Fruit fly (Drosophila melanogaster) whole organism, embryonic: ENCODE results near the gene CG15764.

ENCODE experiments used
- Bteb2 ChIP-seq: fragments of 200-800 bp; sonication (Bioruptor generic); optimal IDR thresholded peaks from 2 replicates; lab custom pipeline; 2016; ENCODE audit warnings: missing biosample characterization, missing genetic modification characterization
- CG10543 ChIP-seq: fragments of 200-800 bp; sonication (Bioruptor generic); optimal IDR thresholded peaks from 3 replicates; lab custom pipeline; 2017; ENCODE audit warnings: missing biosample characterization, mild to moderate bottlenecking, missing genetic modification characterization, moderate library complexity
- CG10654 ChIP-seq: fragments of 200-800 bp; sonication (Bioruptor generic); optimal IDR thresholded peaks from 2 replicates; lab custom pipeline; 2016; ENCODE audit warnings: missing biosample characterization, missing genetic modification characterization
- CG14667 ChIP-seq: fragments of 200-800 bp; sonication (Bioruptor generic); IDR thresholded peaks from 2 replicates; pipeline ENCODE4 v1.3.6; 2022; ENCODE audit warnings: missing biosample characterization, missing genetic modification characterization
- CG14710 ChIP-seq: fragments of 200-800 bp; sonication (Bioruptor generic); optimal IDR thresholded peaks from 3 replicates; lab custom pipeline; 2019; ENCODE audit warnings: missing biosample characterization, mild to moderate bottlenecking, missing genetic modification characterization, moderate library complexity
- CG1529 ChIP-seq: fragments of 200-800 bp; sonication (Bioruptor generic); optimal IDR thresholded peaks from 3 replicates; lab custom pipeline; 2018; ENCODE audit warnings: missing biosample characterization, missing genetic modification characterization
- CG16813 ChIP-seq: fragments of 200-800 bp; sonication (Bioruptor generic); IDR thresholded peaks from 3 replicates; pipeline ENCODE4 v1.3.6; 2022; ENCODE audit warnings: missing biosample characterization, missing genetic modification characterization; ENCODE audit not compliant: partially characterized antibody
- CG2120 ChIP-seq: fragments of 200-800 bp; sonication (Bioruptor generic); optimal IDR thresholded peaks from 3 replicates; lab custom pipeline; 2016; ENCODE audit warnings: missing biosample characterization, missing genetic modification characterization
- CG2129 ChIP-seq: fragments of 200-800 bp; sonication (Bioruptor generic); IDR thresholded peaks from 2 replicates; pipeline ENCODE4 v1.3.6; 2022; ENCODE audit warnings: missing biosample characterization, missing genetic modification characterization; ENCODE audit not compliant: partially characterized antibody
- CG2712 ChIP-seq: fragments of 200-800 bp; optimal IDR thresholded peaks from 3 replicates; lab custom pipeline; 2019; ENCODE audit warnings: missing biosample characterization, mild to moderate bottlenecking, missing genetic modification characterization, moderate library complexity
- CG30020 ChIP-seq: fragments of 200-800 bp; optimal IDR thresholded peaks from 2 replicates; lab custom pipeline; 2019; ENCODE audit warnings: missing biosample characterization, mild to moderate bottlenecking, missing genetic modification characterization, moderate library complexity
- CG30403 ChIP-seq: fragments of 200-800 bp; sonication (Bioruptor generic); optimal IDR thresholded peaks from 3 replicates; lab custom pipeline; 2016; ENCODE audit warnings: missing biosample characterization, missing genetic modification characterization
- CG32767 ChIP-seq: fragments of 200-800 bp; sonication (Bioruptor generic); IDR thresholded peaks from 2 replicates; pipeline ENCODE4 v1.3.6; 2022; ENCODE audit warnings: missing biosample characterization, missing genetic modification characterization
- Chrac-16 ChIP-seq: fragments of 200-800 bp; sonication (Bioruptor generic); optimal IDR thresholded peaks from 3 replicates; lab custom pipeline; 2016; ENCODE audit warnings: missing biosample characterization, missing genetic modification characterization
- Dbx ChIP-seq: fragments of 200-800 bp; sonication (Bioruptor generic); IDR thresholded peaks from 3 replicates; pipeline ENCODE4 v1.3.6; 2022; ENCODE audit warnings: missing biosample characterization, missing genetic modification characterization
- E2f1 ChIP-seq: fragments of 200-800 bp; sonication (Bioruptor generic); IDR thresholded peaks from 2 replicates; pipeline ENCODE4 v1.3.6; 2022; ENCODE audit warnings: missing biosample characterization, missing genetic modification characterization
- Eip74EF ChIP-seq, 2 experiments: fragments of 200-800 bp in 1 of 2; fragments of >200 bp in 1 of 2; sonication (Bioruptor generic) in 1 of 2; optimal IDR thresholded peaks; 2 replicates each; lab custom pipeline; 2017 to 2019; ENCODE audit warnings: missing biosample characterization in 2 of 2, missing genetic modification characterization in 2 of 2, mild to moderate bottlenecking in 1 of 2, moderate library complexity in 1 of 2
- HmgZ ChIP-seq: fragments of 200-800 bp; sonication (Bioruptor generic); optimal IDR thresholded peaks from 2 replicates; lab custom pipeline; 2018; ENCODE audit warnings: missing biosample characterization, mild to moderate bottlenecking, missing genetic modification characterization
- MESR4 ChIP-seq: fragments of 200-800 bp; sonication (Bioruptor generic); optimal IDR thresholded peaks from 2 replicates; lab custom pipeline; 2018; ENCODE audit warnings: missing biosample characterization, mild to moderate bottlenecking, missing genetic modification characterization, moderate library complexity
- MTF-1 ChIP-seq: fragments of 200-800 bp; sonication (Bioruptor generic); optimal IDR thresholded peaks from 2 replicates; lab custom pipeline; 2018; ENCODE audit warnings: missing biosample characterization, mild to moderate bottlenecking, missing genetic modification characterization, borderline replicate concordance
- Med ChIP-seq: fragments of 200-800 bp; sonication (Bioruptor generic); peaks from one replicate; lab custom pipeline; 2016; ENCODE audit warnings: missing biosample characterization, missing genetic modification characterization, mild to moderate bottlenecking, inconsistent platforms, moderate library complexity
- Ptx1 ChIP-seq: fragments of 200-800 bp; sonication (Bioruptor generic); IDR thresholded peaks from 2 replicates; pipeline ENCODE4 v1.3.6; 2022; ENCODE audit warnings: missing biosample characterization, missing genetic modification characterization
- Rfx ChIP-seq: fragments of 200-800 bp; sonication (Bioruptor generic); IDR thresholded peaks from 2 replicates; pipeline ENCODE4 v1.3.6; 2022; ENCODE audit warnings: missing biosample characterization, missing genetic modification characterization
- Side ChIP-seq: fragments of 200-800 bp; sonication (Bioruptor generic); optimal IDR thresholded peaks from 2 replicates; lab custom pipeline; 2016; ENCODE audit warnings: missing biosample characterization, missing genetic modification characterization
- YL-1 ChIP-seq: fragments of 200-800 bp; sonication (Bioruptor generic); optimal IDR thresholded peaks from 3 replicates; lab custom pipeline; 2017; ENCODE audit warnings: missing biosample characterization, mild to moderate bottlenecking, missing genetic modification characterization
- aop ChIP-seq: fragments of 200-800 bp; sonication (Bioruptor generic); IDR thresholded peaks from 2 replicates; pipeline ENCODE4 v1.3.6; 2022; ENCODE audit warnings: missing biosample characterization, missing genetic modification characterization
- da ChIP-seq: fragments of 200-800 bp; sonication (Bioruptor generic); optimal IDR thresholded peaks from 2 replicates; lab custom pipeline; 2016; ENCODE audit warnings: missing biosample characterization, missing genetic modification characterization
- dan ChIP-seq: fragments of 200-800 bp; sonication (Bioruptor generic); IDR thresholded peaks from 2 replicates; pipeline ENCODE4 v1.3.6; 2022; ENCODE audit warnings: missing biosample characterization, missing genetic modification characterization
- dm ChIP-seq: fragments of 200-800 bp; sonication (Bioruptor generic); optimal IDR thresholded peaks from 3 replicates; lab custom pipeline; 2016; ENCODE audit warnings: missing biosample characterization, missing genetic modification characterization
- gem ChIP-seq: fragments of 200-800 bp; sonication (Bioruptor generic); optimal IDR thresholded peaks from 2 replicates; lab custom pipeline; 2019; ENCODE audit warnings: missing biosample characterization, mild to moderate bottlenecking, missing genetic modification characterization, moderate library complexity
- hb ChIP-seq: fragments of 200-800 bp; sonication (Bioruptor generic); IDR thresholded peaks from 3 replicates; pipeline ENCODE4 v1.3.6; 2022; ENCODE audit warnings: missing biosample characterization, missing genetic modification characterization; ENCODE audit not compliant: partially characterized antibody
- mirr ChIP-seq: fragments of 200-800 bp; sonication (Bioruptor generic); optimal IDR thresholded peaks from 3 replicates; lab custom pipeline; 2018; ENCODE audit warnings: missing biosample characterization, mild to moderate bottlenecking, missing genetic modification characterization
- pum ChIP-seq: fragments of 200-800 bp; sonication (Bioruptor generic); optimal IDR thresholded peaks from 2 replicates; lab custom pipeline; 2016; ENCODE audit warnings: missing biosample characterization, missing genetic modification characterization
- sens-2 ChIP-seq: fragments of 200-800 bp; sonication (Bioruptor generic); IDR thresholded peaks from 2 replicates; pipeline ENCODE4 v1.3.6; 2022; ENCODE audit warnings: missing biosample characterization, missing genetic modification characterization
- slbo ChIP-seq: fragments of 200-800 bp; sonication (Bioruptor generic); IDR thresholded peaks from 2 replicates; pipeline ENCODE4 v1.3.6; 2022; ENCODE audit warnings: missing biosample characterization, missing genetic modification characterization
- sna ChIP-seq: fragments of 200-800 bp; sonication (Bioruptor generic); IDR thresholded peaks from 2 replicates; pipeline ENCODE4 v1.3.6; 2022; ENCODE audit warnings: missing biosample characterization, missing genetic modification characterization; ENCODE audit not compliant: partially characterized antibody
- stwl ChIP-seq: fragments of 200-800 bp; sonication (Bioruptor generic); optimal IDR thresholded peaks from 3 replicates; lab custom pipeline; 2018; ENCODE audit warnings: missing biosample characterization, mild to moderate bottlenecking, missing genetic modification characterization, moderate library complexity
- trem ChIP-seq: fragments of 200-800 bp; optimal IDR thresholded peaks from 3 replicates; lab custom pipeline; 2019; ENCODE audit warnings: missing biosample characterization, mild to moderate bottlenecking, missing genetic modification characterization, moderate library complexity
- unpg ChIP-seq: fragments of 200-800 bp; sonication (Bioruptor generic); optimal IDR thresholded peaks from 3 replicates; lab custom pipeline; 2018; ENCODE audit warnings: missing biosample characterization, mild to moderate bottlenecking, missing genetic modification characterization, moderate library complexity
- zfh1 ChIP-seq: fragments of 200-800 bp; sonication (Bioruptor generic); IDR thresholded peaks from 3 replicates; pipeline ENCODE4 v1.3.6; 2022; ENCODE audit warnings: missing biosample characterization, missing genetic modification characterization

The CG15764 gene

DNA sequence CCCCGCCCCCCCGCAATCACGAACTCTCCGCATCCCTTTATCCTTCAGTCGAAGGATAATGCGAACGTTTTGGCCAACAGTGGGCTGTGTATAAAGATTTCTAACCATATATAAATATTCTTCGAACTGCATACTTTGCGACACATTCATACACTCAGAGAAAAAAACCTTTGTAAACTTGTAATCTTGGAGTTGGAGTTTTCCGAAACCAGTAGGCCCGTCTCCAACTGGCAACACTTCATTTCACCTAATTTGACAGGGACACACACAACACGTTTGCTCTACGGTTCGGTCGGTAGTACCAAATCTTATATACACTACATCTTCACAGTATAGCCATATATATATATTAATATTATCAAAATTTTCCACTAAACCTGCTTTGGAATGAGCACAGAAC is at the start of gene CG15764:
Gene CG15764, plus strand, starts transcription at position 301 of the 400 bp plus-strand sequence.
- TF ChIP-seq Dbx (no peak), HmgZ (tag; lab: Kevin White, UChicago) (no peak), MTF-1 (GFP tag; lab: Kevin White, UChicago) (no peak), Eip74EF (GFP tag; optimal IDR thresholded peaks at IDR 0.05; lab: Kevin White, UChicago) (no peak), aop (GFP tag; lab: Robert Waterston, UW) (no peak), sna (GFP tag; lab: Robert Waterston, UW) (no peak), CG10654 (GFP tag; lab: Kevin White, UChicago) (no peak), CG2712 (tag; lab: Kevin White, UChicago) (no peak), CG2129 (GFP tag; lab: Robert Waterston, UW) (no peak), YL-1 (GFP tag; lab: Kevin White, UChicago) (no peak), pum (GFP tag; lab: Kevin White, UChicago) (no peak), sens-2 (GFP tag; lab: Robert Waterston, UW) (no peak), CG10543 (no peak), Med (GFP tag; lab: Kevin White, UChicago) (no peak), trem (tag; lab: Kevin White, UChicago) (no peak), CG30020 (tag; lab: Kevin White, UChicago) (no peak), hb (GFP tag; lab: Robert Waterston, UW) (no peak), CG32767 (GFP tag; lab: Robert Waterston, UW) (no peak), CG1529 (GFP tag; lab: Kevin White, UChicago) (no peak), CG16813 (GFP tag; lab: Robert Waterston, UW) (no peak)

DNA sequence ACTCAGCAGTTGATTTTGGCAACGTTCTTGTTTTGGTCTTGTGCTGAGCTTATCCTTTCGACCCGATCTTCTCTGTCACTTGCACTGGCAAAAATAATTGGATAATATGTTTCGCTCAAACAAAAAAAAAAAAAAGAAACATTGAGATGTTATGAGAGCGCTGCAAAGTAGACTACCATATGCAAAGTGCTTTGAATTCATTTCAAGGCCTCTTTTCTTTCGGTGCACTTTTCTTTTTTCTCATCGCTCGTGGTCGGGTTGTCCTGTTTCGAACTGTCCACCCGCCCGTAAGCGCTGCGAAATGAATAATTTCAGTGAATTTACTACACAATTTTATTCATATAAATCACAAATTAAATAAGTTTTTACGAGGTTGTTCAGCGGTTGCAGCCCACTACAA is 48.9 kb upstream of the CG15764 start:
- no peak for TF ChIP-seq Bteb2
- no peak for TF ChIP-seq dm (GFP tag; lab: Kevin White, UChicago)
- peak; percentile 36; the same call in 1 of the 2 replicates for TF ChIP-seq slbo
- TF ChIP-seq Side = no peak
- TF ChIP-seq Chrac-16 (GFP tag; lab: Kevin White, UChicago) = no peak
- TF ChIP-seq MESR4 (GFP tag; lab: Kevin White, UChicago) = no peak
- peak; percentile 1 for TF ChIP-seq gem
- TF ChIP-seq E2f1 = 0 out of 2 replicates have a peak, but pooled peaks have one; percentile 10
- TF ChIP-seq unpg (GFP tag; lab: Kevin White, UChicago) = no peak
- TF ChIP-seq Ptx1 = peak; percentile 24; the same call in 1 of the 2 replicates
- TF ChIP-seq CG2120 = peak; percentile 24
- 0 out of 2 replicates have a peak, but pooled peaks have one; percentile 11 for TF ChIP-seq CG14667 (GFP tag; lab: Robert Waterston, UW)
- 0 out of 2 replicates have a peak, but pooled peaks have one; percentile 21 for TF ChIP-seq Rfx (GFP tag; lab: Robert Waterston, UW)
- no peak for TF ChIP-seq CG30403 (GFP tag; lab: Kevin White, UChicago)
- TF ChIP-seq mirr (GFP tag; lab: Kevin White, UChicago) = no peak
- TF ChIP-seq zfh1 (GFP tag; lab: Robert Waterston, UW) = peak; percentile 13; the same call in 1 of the 3 replicates
- TF ChIP-seq Med (GFP tag; lab: Kevin White, UChicago) = peak; percentile 57
- TF ChIP-seq da = no peak

DNA sequence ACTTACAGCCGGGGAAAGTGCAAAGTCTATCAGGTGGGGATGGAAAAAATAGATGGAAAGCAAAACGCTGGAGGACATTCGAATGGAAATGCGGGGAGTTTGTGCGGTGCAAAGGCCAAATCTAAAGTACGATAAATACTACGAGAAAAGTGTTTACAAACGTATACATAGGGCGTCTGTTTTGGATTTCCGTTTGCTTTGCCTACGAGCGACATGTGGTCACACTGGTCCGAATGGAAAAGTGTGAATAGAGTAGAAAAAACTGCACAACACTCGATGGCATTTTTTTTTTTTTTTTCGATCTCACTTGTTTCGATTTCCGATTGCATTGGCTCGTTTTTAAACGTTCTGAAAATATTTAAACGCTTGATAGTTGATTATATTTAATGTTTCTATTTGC is 29.2 kb upstream of the CG15764 start:
- TF ChIP-seq stwl (tag; lab: Kevin White, UChicago) = peak; percentile 76
- TF ChIP-seq CG14710 (tag; lab: Kevin White, UChicago) = peak; percentile 61
- TF ChIP-seq dan (GFP tag; lab: Robert Waterston, UW) = no peak
